Fruit fly (Drosophila melanogaster): Measurements from ENCODE around the gene Rh7.

Rh7 gene

DNA sequence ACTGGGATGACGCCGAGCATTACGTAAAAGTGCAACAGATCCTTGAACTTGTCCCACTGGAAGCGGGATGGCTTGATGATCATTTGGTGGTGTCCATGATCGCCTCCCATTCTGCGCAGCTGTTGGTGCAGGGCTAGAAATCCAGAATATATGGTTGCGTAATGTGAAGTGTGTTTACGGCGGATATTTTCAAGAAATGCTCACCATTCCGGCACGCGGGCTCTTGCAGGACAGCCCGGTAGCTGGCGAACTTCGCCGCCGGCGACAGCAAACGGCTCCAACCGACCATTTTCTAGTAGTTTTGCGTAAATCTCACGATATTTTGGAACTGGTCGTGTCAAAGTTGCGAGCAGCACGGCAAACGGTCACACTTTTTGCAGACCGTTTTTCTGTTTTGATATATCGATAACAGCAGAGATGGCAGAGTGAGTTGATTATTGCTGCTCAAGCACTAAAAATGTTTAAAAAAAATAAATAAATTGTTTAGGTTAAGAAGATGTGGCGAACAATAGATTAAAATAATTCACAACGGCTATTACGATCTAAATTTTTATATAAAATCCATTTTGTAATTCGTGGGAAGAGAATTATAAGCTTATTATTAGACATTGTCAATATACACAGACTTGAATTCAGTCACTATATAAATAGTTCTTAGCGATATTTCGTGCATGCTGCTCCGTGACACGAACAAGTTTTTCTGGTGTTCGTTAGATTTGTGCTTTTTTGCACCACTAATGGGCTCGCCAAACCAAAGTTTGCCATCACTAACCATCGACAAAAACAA lies 37.0 kb downstream of the Rh7 start, which contains the start of the genes ND-SGDH and RhoGAP68F (continued):
- TF ChIP-seq jim (GFP tag; optimal IDR thresholded peaks at IDR 0.05) (no peak), Hnf4 (GFP tag; optimal IDR thresholded peaks at IDR 0.05) (peak; percentile 75), Abd-B (GFP tag; optimal IDR thresholded peaks at IDR 0.05) (no peak), HLH106 (tag; optimal IDR thresholded peaks at IDR 0.05) (peak; percentile 87), Vsx2 (GFP tag; optimal IDR thresholded peaks at IDR 0.05; ENCODE audit: partially characterized antibody) (no peak), CG9705 (GFP tag; optimal IDR thresholded peaks at IDR 0.05) (peak; percentile 77), h (GFP tag; optimal IDR thresholded peaks at IDR 0.05) (peak; percentile 84), Rel (GFP tag; optimal IDR thresholded peaks at IDR 0.05) (no peak), Rel (tag; optimal IDR thresholded peaks at IDR 0.05) (peak; percentile 35), Mio (GFP tag; optimal IDR thresholded peaks at IDR 0.05) (no peak)

DNA sequence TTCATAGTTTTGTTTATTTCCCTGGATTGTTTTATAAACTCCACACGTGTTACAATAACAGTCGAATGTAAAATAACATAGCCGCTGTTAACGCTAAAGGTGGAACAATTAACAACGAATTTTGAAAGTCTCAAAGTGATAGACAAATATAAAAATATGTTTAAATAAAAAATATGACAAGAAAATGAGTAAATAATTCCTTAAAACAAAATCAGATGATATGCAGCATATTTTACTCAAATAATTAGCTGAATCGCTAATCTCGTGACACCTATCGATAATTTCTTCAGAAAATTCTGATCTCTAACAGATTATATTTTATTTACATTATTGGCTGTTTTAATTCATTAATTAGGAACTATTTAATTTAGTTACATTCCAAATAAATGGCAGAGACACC lies 38.7 kb downstream of the Rh7 start, which contains the start of the genes CG5645 and Atg12:
Gene CG5645, minus strand, starts transcription at position 77 of the 400 bp plus-strand sequence.
Gene Atg12, plus strand, starts transcription at position 338 of the 400 bp plus-strand sequence.
- TF ChIP-seq Hr78 (GFP tag; optimal IDR thresholded peaks at IDR 0.05) (no peak), Rel (GFP tag; optimal IDR thresholded peaks at IDR 0.05) (no peak), Rel (tag; optimal IDR thresholded peaks at IDR 0.05) (peak; percentile 43), ey (GFP tag; optimal IDR thresholded peaks at IDR 0.05) (peak; percentile 46), Hr83 (GFP tag; optimal IDR thresholded peaks at IDR 0.05; ENCODE audit: poor library complexity, severe bottlenecking) (no peak), rgr (GFP tag; optimal IDR thresholded peaks at IDR 0.05) (peak; percentile 74), foxo (GFP tag; optimal IDR thresholded peaks at IDR 0.05) (peak in 1 of 2 experiments; percentile 83), woc (GFP tag; optimal IDR thresholded peaks at IDR 0.05) (peak; percentile 76), br (GFP tag; optimal IDR thresholded peaks at IDR 0.05) (peak; percentile 36), Mio (GFP tag; optimal IDR thresholded peaks at IDR 0.05) (no peak), usp (GFP tag; optimal IDR thresholded peaks at IDR 0.05) (no peak), sage (GFP tag; optimal IDR thresholded peaks at IDR 0.05) (no peak), CrebA (GFP tag; optimal IDR thresholded peaks at IDR 0.05; ENCODE audit: borderline replicate concordance) (no peak), brk (GFP tag; optimal IDR thresholded peaks at IDR 0.05) (peak; percentile 71), Vsx2 (GFP tag; optimal IDR thresholded peaks at IDR 0.05; ENCODE audit: partially characterized antibody) (no peak), N (GFP tag; optimal IDR thresholded peaks at IDR 0.05) (no peak), fru (GFP tag; optimal IDR thresholded peaks at IDR 0.05) (peak; percentile 69), h (GFP tag; optimal IDR thresholded peaks at IDR 0.05) (peak; percentile 84), psq (GFP tag; optimal IDR thresholded peaks at IDR 0.05) (peak; percentile 48), lola (GFP tag; optimal IDR thresholded peaks at IDR 0.05) (no peak), pan (optimal IDR thresholded peaks at IDR 0.05) (no peak), CG9705 (GFP tag; optimal IDR thresholded peaks at IDR 0.05) (peak; percentile 76), tai (GFP tag; optimal IDR thresholded peaks at IDR 0.05) (no peak), dsf (GFP tag; optimal IDR thresholded peaks at IDR 0.05; ENCODE audit: borderline replicate concordance) (peak; percentile 46), dl (GFP tag; optimal IDR thresholded peaks at IDR 0.05; ENCODE audit: insufficient read depth in 1 of 2, partially characterized antibody in 2 of 2) (no peak), OdsH (GFP tag; optimal IDR thresholded peaks at IDR 0.05) (peak; percentile 65), Sp1 (GFP tag; optimal IDR thresholded peaks at IDR 0.05) (peak; percentile 46), dmrt93B (GFP tag; optimal IDR thresholded peaks at IDR 0.05) (no peak), HLH106 (tag; optimal IDR thresholded peaks at IDR 0.05) (peak; percentile 67), Abd-B (GFP tag; optimal IDR thresholded peaks at IDR 0.05) (no peak), GATAd (GFP tag; optimal IDR thresholded peaks at IDR 0.05) (no peak), sv (GFP tag; optimal IDR thresholded peaks at IDR 0.05) (no peak), Hnf4 (GFP tag; optimal IDR thresholded peaks at IDR 0.05) (peak; percentile 81), Jra (GFP tag; optimal IDR thresholded peaks at IDR 0.05) (peak; percentile 79), CG32264 (GFP tag; optimal IDR thresholded peaks at IDR 0.05) (peak; percentile 13), jim (GFP tag; optimal IDR thresholded peaks at IDR 0.05) (no peak), Dif (GFP tag; optimal IDR thresholded peaks at IDR 0.05; ENCODE audit: partially characterized antibody) (no peak), Dfd (GFP tag; optimal IDR thresholded peaks at IDR 0.05) (no peak), Myc (optimal IDR thresholded peaks at IDR 0.05) (no peak)
